Worm (Caenorhabditis elegans): Measurements from ENCODE around the gene F40G12.10.

ce11 chrV:14283241-14283640 is at the start of gene F40G12.10:
- no peak for TF ChIP-seq ztf-29 (GFP tag; IDR thresholded peaks at IDR 0.05)
- TF ChIP-seq tab-1 (GFP tag; IDR thresholded peaks at IDR 0.05) = no peak

Measured in whole organism, midembryonic.